Fruit fly (Drosophila melanogaster): ENCODE measurements around the gene Vti1a.

dm6 chr3L:722386-722785, 29.7 kb upstream of the Vti1a start:
- no peak for TF ChIP-seq Myc (optimal IDR thresholded peaks at IDR 0.05)
- no peak for TF ChIP-seq Hnf4 (GFP tag; optimal IDR thresholded peaks at IDR 0.05)
- TF ChIP-seq sv (GFP tag; optimal IDR thresholded peaks at IDR 0.05): no peak
- TF ChIP-seq brk (GFP tag; optimal IDR thresholded peaks at IDR 0.05): no peak
- peak; percentile 16 for TF ChIP-seq h (GFP tag; optimal IDR thresholded peaks at IDR 0.05)
